Fruit fly (Drosophila melanogaster) whole organism, embryonic: ENCODE measurements around the gene Nup107.
A peak's percentile ranks its signal among the peaks of the same experiment; 100 is the strongest.

Source experiments
- Abd-B ChIP-seq: fragments of 200-800 bp; sonication (Bioruptor generic); optimal IDR thresholded peaks from 2 replicates; lab custom pipeline; 2018; ENCODE audit warnings: missing biosample characterization, mild to moderate bottlenecking, missing genetic modification characterization, moderate library complexity
- Antp ChIP-seq: fragments of 200-800 bp; sonication (Bioruptor generic); optimal IDR thresholded peaks from 3 replicates; lab custom pipeline; 2016; ENCODE audit warnings: missing biosample characterization, missing genetic modification characterization
- BEAF-32 ChIP-seq: fragments of 200-800 bp; sonication (Bioruptor generic); optimal IDR thresholded peaks from 3 replicates; lab custom pipeline; 2017; ENCODE audit warnings: missing biosample characterization, missing genetic modification characterization, mild to moderate bottlenecking, moderate library complexity, missing genetic modification reagents
- CG10431 ChIP-seq: fragments of 200-800 bp; sonication (Bioruptor generic); optimal IDR thresholded peaks from 3 replicates; lab custom pipeline; 2018; ENCODE audit warnings: missing biosample characterization, mild to moderate bottlenecking, missing genetic modification characterization
- CG10979 ChIP-seq: fragments of 200-800 bp; sonication (Bioruptor generic); optimal IDR thresholded peaks from 2 replicates; lab custom pipeline; 2018; ENCODE audit warnings: missing biosample characterization, mild to moderate bottlenecking, missing genetic modification characterization, moderate library complexity
- CG11456 ChIP-seq: fragments of 200-800 bp; sonication (Bioruptor generic); IDR thresholded peaks from 3 replicates; pipeline ENCODE4 v1.3.6; 2022; ENCODE audit warnings: missing biosample characterization, missing genetic modification characterization
- CG11560 ChIP-seq: fragments of 200-800 bp; sonication (Bioruptor generic); IDR thresholded peaks from 3 replicates; pipeline ENCODE4 v1.3.6; 2022; ENCODE audit warnings: missing biosample characterization, missing genetic modification characterization
- CG11696 ChIP-seq: fragments of 200-800 bp; sonication (Bioruptor generic); IDR thresholded peaks from 2 replicates; pipeline ENCODE4 v1.3.6; 2022; ENCODE audit warnings: missing biosample characterization, missing genetic modification characterization
- CG13624 ChIP-seq: fragments of 200-800 bp; sonication (Bioruptor generic); optimal IDR thresholded peaks from 2 replicates; lab custom pipeline; 2016; ENCODE audit warnings: missing biosample characterization, missing genetic modification characterization
- CG14860 ChIP-seq: fragments of 200-800 bp; sonication (Bioruptor generic); IDR thresholded peaks from 3 replicates; pipeline ENCODE4 v1.3.6; 2022; ENCODE audit warnings: missing biosample characterization, missing genetic modification characterization; ENCODE audit not compliant: partially characterized antibody
- CG17361 ChIP-seq: fragments of 200-800 bp; sonication (Bioruptor generic); IDR thresholded peaks from 3 replicates; pipeline ENCODE4 v1.3.6; 2022; ENCODE audit warnings: missing biosample characterization, missing genetic modification characterization
- CG18619 ChIP-seq: fragments of 200-800 bp; sonication (Bioruptor generic); optimal IDR thresholded peaks from 3 replicates; lab custom pipeline; 2017; ENCODE audit warnings: missing biosample characterization, mild to moderate bottlenecking, missing genetic modification characterization
- CG18764 ChIP-seq: fragments of 200-800 bp; sonication (Bioruptor generic); optimal IDR thresholded peaks from 3 replicates; lab custom pipeline; 2016; ENCODE audit warnings: missing biosample characterization, missing genetic modification characterization
- CG32532 ChIP-seq: fragments of 200-800 bp; sonication (Bioruptor generic); IDR thresholded peaks from 2 replicates; pipeline ENCODE4 v1.3.6; 2022; ENCODE audit warnings: missing biosample characterization, missing genetic modification characterization
- CG3281 ChIP-seq: fragments of 200-800 bp; sonication (Bioruptor generic); optimal IDR thresholded peaks from 3 replicates; lab custom pipeline; 2017; ENCODE audit warnings: missing biosample characterization, mild to moderate bottlenecking, missing genetic modification characterization
- CG3847 ChIP-seq: fragments of 200-800 bp; sonication (Bioruptor generic); IDR thresholded peaks from 2 replicates; pipeline ENCODE4 v1.3.6; 2022; ENCODE audit warnings: missing biosample characterization, missing genetic modification characterization
- CG42726 ChIP-seq: fragments of 200-800 bp; sonication (Bioruptor generic); IDR thresholded peaks from 2 replicates; pipeline ENCODE4 v1.3.6; 2022; ENCODE audit warnings: missing biosample characterization, missing genetic modification characterization; ENCODE audit not compliant: partially characterized antibody
- CG4360 ChIP-seq: fragments of 200-800 bp; sonication (Bioruptor generic); IDR thresholded peaks from 2 replicates; pipeline ENCODE4 v1.3.6; 2022; ENCODE audit warnings: missing biosample characterization, missing genetic modification characterization
- CG43689 ChIP-seq: fragments of 200-800 bp; sonication (Bioruptor generic); IDR thresholded peaks from 2 replicates; pipeline ENCODE4 v1.3.6; 2022; ENCODE audit warnings: missing biosample characterization, missing genetic modification characterization
- CG6791 ChIP-seq: fragments of 200-800 bp; sonication (Bioruptor generic); IDR thresholded peaks from 3 replicates; pipeline ENCODE4 v1.3.6; 2022; ENCODE audit warnings: missing biosample characterization, missing genetic modification characterization; ENCODE audit not compliant: partially characterized antibody
- CG8478 ChIP-seq: fragments of >200 bp; optimal IDR thresholded peaks from 2 replicates; lab custom pipeline; 2018
- CG8944 ChIP-seq: fragments of 200-800 bp; sonication (Bioruptor generic); optimal IDR thresholded peaks from 3 replicates; lab custom pipeline; 2016; ENCODE audit warnings: missing biosample characterization, missing genetic modification characterization
- CG9797 ChIP-seq: fragments of 200-800 bp; sonication (Bioruptor generic); optimal IDR thresholded peaks from 3 replicates; lab custom pipeline; 2018; ENCODE audit warnings: missing biosample characterization, mild to moderate bottlenecking, missing genetic modification characterization
- CHES-1-like ChIP-seq: fragments of 200-800 bp; sonication (Bioruptor generic); optimal IDR thresholded peaks from 2 replicates; lab custom pipeline; 2016; ENCODE audit warnings: missing biosample characterization, missing genetic modification characterization
- CTCF ChIP-seq: fragments of 200-800 bp; sonication (Bioruptor generic); optimal IDR thresholded peaks from 2 replicates; lab custom pipeline; 2017; ENCODE audit warnings: missing biosample characterization, mild to moderate bottlenecking, missing genetic modification characterization, moderate library complexity
- Ets97D ChIP-seq: fragments of 200-800 bp; sonication (Bioruptor generic); optimal IDR thresholded peaks from 3 replicates; lab custom pipeline; 2016; ENCODE audit warnings: missing biosample characterization, missing genetic modification characterization
- Kr ChIP-seq: fragments of 200-800 bp; sonication (Bioruptor generic); optimal IDR thresholded peaks from 2 replicates; lab custom pipeline; 2017; ENCODE audit warnings: missing biosample characterization, mild to moderate bottlenecking, missing genetic modification characterization
- MBD-R2 ChIP-seq: fragments of 200-800 bp; sonication (Bioruptor generic); IDR thresholded peaks from 2 replicates; pipeline ENCODE4 v1.3.6; 2022; ENCODE audit warnings: missing biosample characterization, missing genetic modification characterization
- Max ChIP-seq: fragments of 200-800 bp; sonication (Bioruptor generic); optimal IDR thresholded peaks from 2 replicates; lab custom pipeline; 2016; ENCODE audit warnings: missing biosample characterization, mild to moderate bottlenecking, missing genetic modification characterization
- Mrtf ChIP-seq: fragments of 200-800 bp; sonication (Bioruptor generic); IDR thresholded peaks from 3 replicates; pipeline ENCODE4 v1.3.6; 2022; ENCODE audit warnings: missing biosample characterization, missing genetic modification characterization
- NC2β ChIP-seq: fragments of 200-800 bp; sonication (Bioruptor generic); optimal IDR thresholded peaks from 2 replicates; lab custom pipeline; 2016; ENCODE audit warnings: missing biosample characterization, missing genetic modification characterization
- Six4 ChIP-seq: fragments of 200-800 bp; sonication (Bioruptor generic); optimal IDR thresholded peaks from 2 replicates; lab custom pipeline; 2016; ENCODE audit warnings: missing biosample characterization, missing genetic modification characterization
- Sry-β ChIP-seq: fragments of 200-800 bp; sonication (Bioruptor generic); optimal IDR thresholded peaks from 2 replicates; lab custom pipeline; 2018; ENCODE audit warnings: missing biosample characterization, mild to moderate bottlenecking, missing genetic modification characterization, moderate library complexity
- YL-1 ChIP-seq: fragments of 200-800 bp; sonication (Bioruptor generic); optimal IDR thresholded peaks from 3 replicates; lab custom pipeline; 2017; ENCODE audit warnings: missing biosample characterization, mild to moderate bottlenecking, missing genetic modification characterization
- amos ChIP-seq: fragments of 200-800 bp; sonication (Bioruptor generic); IDR thresholded peaks from 2 replicates; pipeline ENCODE4 v1.3.6; 2022; ENCODE audit warnings: missing biosample characterization, missing genetic modification characterization; ENCODE audit not compliant: partially characterized antibody
- bab2 ChIP-seq: fragments of 200-800 bp; sonication (Bioruptor generic); optimal IDR thresholded peaks from 2 replicates; lab custom pipeline; 2016; ENCODE audit warnings: missing biosample characterization, missing genetic modification characterization
- bbx ChIP-seq: fragments of 200-800 bp; sonication (Bioruptor generic); IDR thresholded peaks from 2 replicates; pipeline ENCODE4 v1.3.6; 2022; ENCODE audit warnings: missing biosample characterization, missing genetic modification characterization; ENCODE audit not compliant: partially characterized antibody
- br ChIP-seq: fragments of >200 bp; optimal IDR thresholded peaks from 2 replicates; lab custom pipeline; 2017
- chn ChIP-seq: fragments of 200-800 bp; sonication (Bioruptor generic); optimal IDR thresholded peaks from 2 replicates; lab custom pipeline; 2016; ENCODE audit warnings: missing biosample characterization, missing genetic modification characterization
- disco-r ChIP-seq: fragments of 200-800 bp; sonication (Bioruptor generic); optimal IDR thresholded peaks from 2 replicates; lab custom pipeline; 2016; ENCODE audit warnings: missing biosample characterization, missing genetic modification characterization
- exex ChIP-seq: fragments of 200-800 bp; sonication (Bioruptor generic); optimal IDR thresholded peaks from 4 replicates; lab custom pipeline; 2018; ENCODE audit warnings: missing biosample characterization, mild to moderate bottlenecking, missing genetic modification characterization, moderate library complexity
- hb ChIP-seq: fragments of 200-800 bp; sonication (Bioruptor generic); IDR thresholded peaks from 3 replicates; pipeline ENCODE4 v1.3.6; 2022; ENCODE audit warnings: missing biosample characterization, missing genetic modification characterization; ENCODE audit not compliant: partially characterized antibody
- knrl ChIP-seq: fragments of 200-800 bp; sonication (Bioruptor generic); IDR thresholded peaks from 3 replicates; pipeline ENCODE4 v1.3.6; 2022; ENCODE audit warnings: missing biosample characterization, missing genetic modification characterization; ENCODE audit not compliant: partially characterized antibody
- maf-S ChIP-seq: fragments of 200-800 bp; sonication (Bioruptor generic); optimal IDR thresholded peaks from 2 replicates; lab custom pipeline; 2016; ENCODE audit warnings: missing biosample characterization, missing genetic modification characterization
- pho ChIP-seq: fragments of 200-800 bp; sonication (Bioruptor generic); optimal IDR thresholded peaks from 2 replicates; lab custom pipeline; 2016; ENCODE audit warnings: missing biosample characterization, missing genetic modification characterization
- sd ChIP-seq: fragments of 200-800 bp; sonication (Bioruptor generic); optimal IDR thresholded peaks from 3 replicates; lab custom pipeline; 2018; ENCODE audit warnings: missing biosample characterization, mild to moderate bottlenecking, missing genetic modification characterization, moderate library complexity
- sqz ChIP-seq: fragments of 200-800 bp; sonication (Bioruptor generic); optimal IDR thresholded peaks from 3 replicates; lab custom pipeline; 2018; ENCODE audit warnings: missing biosample characterization, mild to moderate bottlenecking, missing genetic modification characterization
- stwl ChIP-seq: fragments of 200-800 bp; sonication (Bioruptor generic); optimal IDR thresholded peaks from 3 replicates; lab custom pipeline; 2018; ENCODE audit warnings: missing biosample characterization, mild to moderate bottlenecking, missing genetic modification characterization, moderate library complexity
- unc-4 ChIP-seq: fragments of 200-800 bp; sonication (Bioruptor generic); IDR thresholded peaks from 2 replicates; pipeline ENCODE4 v1.3.6; 2022; ENCODE audit warnings: missing biosample characterization, missing genetic modification characterization; ENCODE audit not compliant: partially characterized antibody
- zen2 ChIP-seq: fragments of 200-800 bp; sonication (Bioruptor generic); IDR thresholded peaks from 3 replicates; pipeline ENCODE4 v1.3.6; 2022; ENCODE audit warnings: missing biosample characterization, missing genetic modification characterization; ENCODE audit not compliant: partially characterized antibody
- zfh1 ChIP-seq: fragments of 200-800 bp; sonication (Bioruptor generic); IDR thresholded peaks from 3 replicates; pipeline ENCODE4 v1.3.6; 2022; ENCODE audit warnings: missing biosample characterization, missing genetic modification characterization

Gene Nup107

dm6 chr2L:10767597-10768188 lies 31.8 kb upstream of the Nup107 start, which contains the start of gene Ubc2 (continued):
- no peak for TF ChIP-seq CG18619 (GFP tag; lab: Kevin White, UChicago)
- no peak for TF ChIP-seq CTCF (GFP tag; lab: Kevin White, UChicago)
- peak; percentile 95 for TF ChIP-seq stwl (tag; lab: Kevin White, UChicago)
- peak; percentile 87 for TF ChIP-seq amos (GFP tag; lab: Robert Waterston, UW)
- TF ChIP-seq CG11560 (tag; lab: Robert Waterston, UW) = no peak
- no peak for TF ChIP-seq CG43689 (GFP tag; lab: Robert Waterston, UW)
- peak; percentile 46 for TF ChIP-seq pho (GFP tag; lab: Kevin White, UChicago)
- no peak for TF ChIP-seq CG10431 (GFP tag; lab: Kevin White, UChicago)
- no peak for TF ChIP-seq CG17361 (GFP tag; lab: Robert Waterston, UW)
- peak; percentile 84 for TF ChIP-seq BEAF-32 (GFP tag; lab: Kevin White, UChicago)
- TF ChIP-seq chn (GFP tag; lab: Kevin White, UChicago) = peak; percentile 21
- TF ChIP-seq YL-1 (GFP tag; lab: Kevin White, UChicago) = peak; percentile 54
- TF ChIP-seq Six4 (GFP tag; lab: Kevin White, UChicago) = no peak
- TF ChIP-seq CG8478 = no peak
- TF ChIP-seq disco-r (GFP tag; lab: Kevin White, UChicago) = no peak
- TF ChIP-seq Abd-B = peak; percentile 20
- peak; percentile 85 for TF ChIP-seq CG6791 (GFP tag; lab: Robert Waterston, UW)
- peak; percentile 7 for TF ChIP-seq bab2 (GFP tag; lab: Kevin White, UChicago)
- TF ChIP-seq Ets97D (GFP tag; lab: Kevin White, UChicago) = peak; percentile 94
- TF ChIP-seq CHES-1-like (GFP tag; lab: Kevin White, UChicago) = peak; percentile 33
- 0 out of 3 replicates have a peak, but pooled peaks have one; percentile 41 for TF ChIP-seq zfh1 (GFP tag; lab: Robert Waterston, UW)
- TF ChIP-seq CG13624 (GFP tag; lab: Kevin White, UChicago) = peak; percentile 47
- peak; percentile 79 for TF ChIP-seq bbx (GFP tag; lab: Robert Waterston, UW)
- TF ChIP-seq MBD-R2 (GFP tag; lab: Robert Waterston, UW) = peak; percentile 93
- TF ChIP-seq unc-4 (GFP tag; lab: Robert Waterston, UW) = peak; percentile 82
- peak; percentile 11 for TF ChIP-seq maf-S (GFP tag; lab: Kevin White, UChicago)
- peak; percentile 44 for TF ChIP-seq Antp (GFP tag; lab: Kevin White, UChicago)
- peak; percentile 60 for TF ChIP-seq NC2β
- TF ChIP-seq CG32532 (GFP tag; lab: Robert Waterston, UW) = peak; percentile 49
- TF ChIP-seq CG3847 (GFP tag; lab: Robert Waterston, UW) = peak; percentile 40
- no peak for TF ChIP-seq Sry-β (GFP tag; lab: Kevin White, UChicago)
- TF ChIP-seq CG8944 (GFP tag; lab: Kevin White, UChicago) = peak; percentile 13
- no peak for TF ChIP-seq CG18764 (GFP tag; lab: Kevin White, UChicago)
- TF ChIP-seq CG14860 = peak; percentile 63
- TF ChIP-seq br (lab: Kevin White, UChicago) = no peak
- TF ChIP-seq sqz (GFP tag; lab: Kevin White, UChicago) = peak; percentile 14
- no peak for TF ChIP-seq CG11696
- TF ChIP-seq CG11456 = 0 out of 3 replicates have a peak, but pooled peaks have one; percentile 34
- peak; percentile 10 for TF ChIP-seq CG10979 (tag; lab: Kevin White, UChicago)
- peak; percentile 65 for TF ChIP-seq zen2
- TF ChIP-seq Mrtf = no peak
- peak; percentile 4 for TF ChIP-seq Max (GFP tag; lab: Kevin White, UChicago)
- TF ChIP-seq CG42726 (GFP tag; lab: Robert Waterston, UW) = peak; percentile 88
- peak; percentile 83 for TF ChIP-seq knrl (GFP tag; lab: Robert Waterston, UW)
- no peak for TF ChIP-seq Kr (GFP tag; lab: Kevin White, UChicago)
- peak; percentile 73 for TF ChIP-seq hb (GFP tag; lab: Robert Waterston, UW)
- TF ChIP-seq sd = no peak
- no peak for TF ChIP-seq exex (tag; lab: Kevin White, UChicago)
- TF ChIP-seq CG3281 (GFP tag; lab: Kevin White, UChicago) = no peak
- peak; percentile 40 for TF ChIP-seq CG9797 (GFP tag; lab: Kevin White, UChicago)
- no peak for TF ChIP-seq CG4360
